Worm (Caenorhabditis elegans) whole organism, L4/young adult: Measurements from ENCODE around the gene T20B3.1.

Source experiments
- W03F9.2 ChIP-seq: fragments of 150-350 bp; optimal IDR thresholded peaks from 2 replicates; lab custom pipeline; 2014; ENCODE audit warnings: missing biosample characterization, missing genetic modification characterization
- dao-5 ChIP-seq: sonication (generic microtip); optimal IDR thresholded peaks from 2 replicates; lab custom pipeline; 2016; ENCODE audit warnings: missing genotype, missing genetic modification characterization, moderate library complexity, missing compliant biosample characterization
- him-1 ChIP-seq: sonication (generic microtip); optimal IDR thresholded peaks from 2 replicates; lab custom pipeline; 2016; ENCODE audit warnings: missing genotype, missing genetic modification reagents, missing genetic modification characterization, missing compliant biosample characterization

The T20B3.1 gene

DNA sequence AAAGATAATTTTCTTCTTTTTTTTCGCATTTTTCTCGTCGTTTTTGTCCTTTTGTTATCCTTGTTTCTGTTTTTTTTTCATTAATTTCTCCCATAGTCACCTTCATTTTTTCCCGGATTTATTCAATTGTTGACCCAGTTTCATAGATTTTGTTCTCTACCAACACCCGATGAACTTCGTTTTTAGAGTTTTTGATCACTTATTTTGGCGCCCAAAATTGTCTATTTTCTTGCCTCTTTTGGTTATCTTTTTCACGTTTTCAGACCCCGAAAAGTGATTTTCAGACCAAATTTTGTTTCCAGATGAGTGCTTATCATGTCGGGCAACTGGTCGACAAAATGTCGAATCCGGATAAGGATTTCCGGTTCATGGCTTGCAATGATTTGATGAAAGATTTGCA lies 12.8 kb upstream of the T20B3.1 start, which contains the start of gene cand-1:
Gene cand-1 (plus strand): TSS at position 301 of the 400 bp plus-strand sequence.
- TF ChIP-seq W03F9.2 (tag; lab: Kevin White, UChicago) (no peak), dao-5 (tag; lab: Kevin White, UChicago) (no peak), him-1 (no peak)

DNA sequence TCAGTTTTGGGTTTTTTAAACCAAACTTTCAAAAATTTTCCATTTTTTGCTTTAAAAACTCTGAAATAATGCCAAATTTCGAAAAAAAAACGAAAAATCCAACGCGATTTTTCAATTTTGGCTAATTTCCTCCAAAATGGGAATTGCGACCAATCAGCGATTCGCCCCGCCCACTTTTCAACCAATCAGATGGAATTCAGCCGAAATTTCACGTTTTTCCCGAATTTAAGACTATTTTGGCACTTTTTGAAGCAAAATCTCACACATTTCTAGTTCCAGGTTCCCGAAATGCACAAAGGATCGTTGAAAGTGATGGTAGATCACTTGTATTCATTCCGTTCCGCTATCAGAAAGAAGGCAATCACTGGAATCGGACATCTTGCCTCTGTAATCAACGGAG lies 10.6 kb upstream of the T20B3.1 start:
- no peak for TF ChIP-seq him-1
- no peak for TF ChIP-seq W03F9.2 (tag; lab: Kevin White, UChicago)
- no peak for TF ChIP-seq dao-5 (tag; lab: Kevin White, UChicago)

DNA sequence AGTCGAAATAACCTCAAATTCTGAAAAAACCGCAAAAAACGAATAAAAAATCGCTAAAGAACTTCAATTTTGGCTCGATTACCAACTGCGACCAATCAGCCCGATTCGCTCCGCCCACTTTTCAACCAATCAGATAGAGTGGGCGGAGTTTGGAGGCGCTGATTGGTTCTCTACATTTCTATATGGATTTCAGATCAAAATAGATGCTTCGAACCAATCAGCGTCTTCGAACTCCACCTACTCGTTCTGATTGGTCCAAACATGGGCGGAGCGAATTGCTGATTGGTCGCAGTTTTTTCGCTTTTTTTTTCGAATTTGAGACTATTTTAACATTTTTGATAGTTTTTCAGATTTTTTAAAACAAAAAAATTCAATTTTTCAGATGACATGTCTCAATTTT lies 7.2 kb upstream of the T20B3.1 start:
- TF ChIP-seq him-1: no peak
- TF ChIP-seq W03F9.2 (tag; lab: Kevin White, UChicago): no peak
- no peak for TF ChIP-seq dao-5 (tag; lab: Kevin White, UChicago)

DNA sequence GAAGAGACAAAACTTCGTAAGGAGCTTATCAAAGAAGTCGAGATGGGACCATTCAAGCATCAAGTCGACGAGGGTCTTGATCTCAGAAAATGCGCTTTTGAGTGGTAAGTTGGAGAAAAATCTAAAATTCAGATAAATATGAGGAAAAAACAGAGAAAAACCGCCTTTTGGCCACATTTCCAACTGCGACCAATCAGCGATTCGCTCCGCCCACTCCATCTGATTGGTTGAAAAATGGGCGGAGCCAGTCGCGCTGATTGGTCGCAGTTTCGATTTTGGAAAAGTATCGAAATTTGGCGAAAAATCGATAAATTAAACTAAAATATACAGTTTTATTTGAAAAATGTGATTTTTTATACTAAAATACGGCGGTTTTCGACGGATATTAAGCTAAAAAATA lies 3.5 kb upstream of the T20B3.1 start:
- no peak for TF ChIP-seq dao-5 (tag; lab: Kevin White, UChicago)
- TF ChIP-seq W03F9.2 (tag; lab: Kevin White, UChicago): no peak
- TF ChIP-seq him-1: no peak

DNA sequence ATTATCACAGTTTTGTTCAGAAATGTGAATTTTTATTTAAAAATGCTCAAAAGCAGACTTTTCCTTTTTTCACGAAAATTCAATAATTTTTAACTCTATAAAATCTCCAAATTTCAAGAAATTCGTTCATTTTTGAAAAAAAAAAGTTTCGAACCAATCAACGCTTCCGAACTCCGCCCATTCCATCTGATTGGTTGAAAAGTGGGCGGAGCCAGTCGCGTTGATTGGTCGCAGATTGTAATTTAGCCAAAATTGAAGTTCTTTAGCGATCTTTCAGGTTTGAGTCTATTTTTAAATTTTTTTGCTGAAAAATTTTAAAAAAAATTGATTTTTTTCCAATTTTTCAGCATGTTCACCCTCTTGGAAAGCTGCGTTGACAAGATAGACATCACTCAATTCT lies 3.0 kb upstream of the T20B3.1 start:
- TF ChIP-seq dao-5 (tag; lab: Kevin White, UChicago) (no peak), W03F9.2 (tag; lab: Kevin White, UChicago) (no peak), him-1 (no peak)

DNA sequence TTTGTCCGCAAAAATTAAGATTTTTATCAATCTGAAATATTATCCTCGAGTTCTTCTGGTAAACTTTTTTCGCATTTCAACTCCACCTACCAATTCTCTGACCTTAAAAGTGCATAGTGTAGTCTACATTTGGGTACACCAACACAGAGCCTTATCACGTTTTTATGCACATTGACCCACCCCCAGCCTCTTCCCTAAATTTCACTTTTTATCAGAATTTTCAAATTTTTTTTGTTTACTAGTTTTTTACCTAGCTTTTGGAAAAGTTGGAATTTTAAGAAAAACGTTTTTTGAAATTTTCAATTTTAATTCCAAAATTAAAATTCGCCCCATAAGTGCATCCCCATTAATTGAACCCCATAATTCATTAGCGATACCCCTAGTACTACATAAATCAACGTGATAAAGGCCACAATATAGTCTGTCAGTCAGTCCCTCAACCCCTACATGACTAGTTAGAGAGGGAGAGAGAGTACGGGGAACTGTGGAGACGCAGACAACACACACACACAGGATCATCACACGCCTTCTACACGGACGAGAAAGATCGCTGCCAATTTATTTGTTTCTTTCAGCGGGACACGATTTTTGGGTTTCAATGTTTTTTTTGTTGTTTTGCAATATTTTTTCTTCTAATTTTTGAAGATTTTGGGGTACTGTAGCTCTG lies 687 bp upstream of the T20B3.1 start:
- TF ChIP-seq W03F9.2 (tag; lab: Kevin White, UChicago): no peak
- TF ChIP-seq dao-5 (tag; lab: Kevin White, UChicago): no peak

DNA sequence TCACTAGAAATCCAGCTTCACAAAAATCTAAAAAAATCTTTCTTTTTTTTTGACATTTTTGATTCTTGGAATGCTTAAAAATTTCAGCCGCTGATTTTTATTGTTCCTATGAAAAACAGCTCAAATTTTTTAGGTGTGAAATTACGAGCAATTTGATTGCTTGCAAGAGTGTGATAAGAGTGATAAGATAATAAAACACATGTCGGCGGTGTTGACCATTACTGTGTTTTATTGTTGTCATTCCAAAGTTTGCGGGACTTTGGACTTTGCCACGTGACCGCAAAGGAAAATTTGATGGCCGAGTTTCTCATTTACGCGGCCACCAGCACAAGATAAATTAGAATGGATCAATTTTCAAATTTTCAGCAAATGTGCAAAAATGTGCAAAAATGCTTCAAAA lies 1.3 kb downstream of the T20B3.1 start:
- no peak for TF ChIP-seq dao-5 (tag; lab: Kevin White, UChicago)
- no peak for TF ChIP-seq W03F9.2 (tag; lab: Kevin White, UChicago)
- TF ChIP-seq him-1: no peak

DNA sequence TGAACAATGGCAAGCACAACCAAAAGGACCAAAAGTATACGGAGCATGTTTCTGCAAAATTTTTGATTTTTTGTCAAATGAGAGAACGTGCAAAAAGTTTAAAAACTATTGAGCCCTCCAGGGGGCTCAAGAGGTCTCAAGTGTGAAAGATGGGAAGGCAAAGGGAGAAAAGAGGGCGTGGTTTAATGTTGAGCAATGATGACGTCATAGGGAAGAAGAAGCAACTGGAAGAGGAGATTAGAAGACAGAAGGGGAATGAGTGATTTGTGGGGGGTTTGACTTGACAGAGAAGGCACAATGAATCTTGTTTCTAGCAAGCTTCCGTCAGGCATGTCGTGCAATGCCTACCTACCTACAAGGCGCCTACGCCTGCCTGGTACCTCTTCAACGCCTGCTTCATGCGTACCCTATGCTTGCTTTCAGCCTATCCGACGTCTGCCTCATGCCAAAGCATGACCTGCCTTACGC lies 5.9 kb downstream of the T20B3.1 start, which contains the start of gene T20B3.14:
Gene T20B3.14 (minus strand): TSS at position 51 of the 468 bp plus-strand sequence.
- TF ChIP-seq dao-5 (tag; lab: Kevin White, UChicago): no peak
- no peak for TF ChIP-seq him-1
- TF ChIP-seq W03F9.2 (tag; lab: Kevin White, UChicago): no peak

DNA sequence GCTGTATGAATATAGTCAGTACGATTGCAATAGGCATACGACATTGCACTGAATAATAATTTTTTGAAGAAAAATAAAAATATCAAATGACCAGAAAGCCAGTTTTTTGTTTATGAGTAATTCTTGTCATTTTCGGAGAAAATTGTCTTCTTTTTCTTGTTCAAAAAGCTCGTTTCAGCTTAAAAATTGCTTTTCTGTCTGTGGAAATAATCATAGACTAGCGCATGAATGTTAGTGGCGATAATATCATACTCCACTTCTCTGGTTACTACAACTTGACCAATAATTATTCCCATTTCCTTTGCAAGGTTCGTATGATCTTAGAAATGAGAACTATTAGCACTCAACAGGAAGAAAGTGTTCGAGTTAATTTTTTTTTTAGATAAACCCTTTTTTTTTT lies 12.1 kb downstream of the T20B3.1 start, which contains the start of gene srh-216:
Gene srh-216 (minus strand): TSS at position 101 of the 400 bp plus-strand sequence.
- TF ChIP-seq dao-5 (tag; lab: Kevin White, UChicago) (no peak), W03F9.2 (tag; lab: Kevin White, UChicago) (no peak), him-1 (no peak)

DNA sequence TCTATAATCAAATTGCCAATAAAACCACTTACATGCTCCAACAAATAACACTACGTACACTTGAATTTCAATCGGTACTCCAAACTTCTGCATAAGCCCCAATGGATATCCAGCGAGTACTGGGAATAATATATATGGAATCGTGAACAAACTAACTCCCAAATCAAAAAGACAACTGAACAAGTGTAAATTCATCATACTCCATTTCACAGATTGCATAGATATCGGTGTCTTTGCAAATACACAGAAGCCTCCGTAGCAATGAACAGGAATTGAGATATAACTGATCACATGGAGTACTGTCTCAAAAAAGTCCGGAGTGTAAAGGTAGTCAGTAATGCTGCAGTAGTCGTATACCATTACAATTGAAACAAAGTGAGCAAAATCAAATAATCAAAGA lies 14.0 kb downstream of the T20B3.1 start, which contains the start of gene srh-214:
Gene srh-214 (minus strand): TSS at position 360 of the 400 bp plus-strand sequence.
- TF ChIP-seq W03F9.2 (tag; lab: Kevin White, UChicago) (no peak), him-1 (no peak), dao-5 (tag; lab: Kevin White, UChicago) (no peak)

DNA sequence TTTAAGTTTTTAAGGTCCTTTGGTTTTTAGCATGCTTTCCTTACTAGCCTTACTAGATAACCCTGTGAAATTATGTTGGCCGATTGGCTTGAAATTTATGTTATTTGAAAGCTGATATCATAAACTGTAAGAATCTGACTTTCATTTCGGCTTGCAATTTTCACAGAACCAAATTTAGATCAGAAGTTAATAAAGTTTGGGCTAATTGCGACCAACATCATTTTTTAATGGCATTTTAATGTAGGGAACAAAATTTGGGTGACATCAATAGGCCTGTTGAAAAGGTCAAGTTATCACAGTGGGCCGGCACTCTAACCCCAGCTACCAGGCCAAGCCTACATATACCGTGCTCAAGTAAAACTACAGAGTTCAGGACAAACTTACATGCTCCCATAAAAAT lies 15.9 kb downstream of the T20B3.1 start:
- TF ChIP-seq dao-5 (tag; lab: Kevin White, UChicago) (no peak), him-1 (no peak), W03F9.2 (tag; lab: Kevin White, UChicago) (no peak)

DNA sequence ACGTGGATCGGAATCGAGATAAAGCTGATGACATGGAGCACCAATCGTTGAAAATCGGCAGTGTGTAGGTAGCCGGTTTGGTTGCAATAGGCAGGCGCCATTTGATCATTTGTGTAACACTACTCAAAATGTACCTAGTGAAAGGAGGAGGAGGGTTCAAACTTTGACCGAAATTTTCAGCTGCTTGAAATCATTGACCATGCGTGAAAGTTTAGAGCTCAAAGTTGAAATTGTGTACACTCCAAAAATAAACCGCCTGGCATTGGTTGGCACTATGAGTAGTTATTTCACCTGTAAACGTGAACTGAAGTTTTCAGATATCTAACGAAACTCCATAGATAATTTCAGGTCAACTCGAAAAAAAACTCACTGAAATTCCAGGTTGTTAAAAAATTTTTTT lies 16.6 kb downstream of the T20B3.1 start, which contains the start of gene srh-215:
Gene srh-215 (minus strand): TSS at position 101 of the 400 bp plus-strand sequence.
- no peak for TF ChIP-seq dao-5 (tag; lab: Kevin White, UChicago)
- TF ChIP-seq W03F9.2 (tag; lab: Kevin White, UChicago): no peak
- TF ChIP-seq him-1: no peak

DNA sequence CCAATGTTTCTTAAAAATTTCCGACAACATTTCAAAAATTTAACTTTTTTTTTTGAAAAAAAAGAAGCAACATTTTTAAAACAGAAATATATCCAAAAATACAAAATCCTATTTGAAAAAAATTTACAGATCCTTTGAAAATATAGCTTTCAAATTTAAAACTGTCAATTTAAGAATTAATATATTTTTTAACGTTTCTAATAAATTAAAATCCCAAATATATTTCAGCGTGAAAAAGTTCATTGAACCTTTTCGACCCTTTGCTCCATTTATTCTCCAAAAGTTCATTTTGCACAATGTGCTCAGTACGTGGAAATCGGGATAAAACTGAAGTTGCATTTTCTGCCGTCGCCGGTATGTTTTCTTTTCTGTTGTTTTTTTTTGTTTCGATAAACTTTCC lies 17.5 kb downstream of the T20B3.1 start, which contains the start of gene phy-3:
Gene phy-3 (plus strand): TSS at position 301 of the 400 bp plus-strand sequence.
- TF ChIP-seq W03F9.2 (tag; lab: Kevin White, UChicago) (no peak), him-1 (no peak)

DNA sequence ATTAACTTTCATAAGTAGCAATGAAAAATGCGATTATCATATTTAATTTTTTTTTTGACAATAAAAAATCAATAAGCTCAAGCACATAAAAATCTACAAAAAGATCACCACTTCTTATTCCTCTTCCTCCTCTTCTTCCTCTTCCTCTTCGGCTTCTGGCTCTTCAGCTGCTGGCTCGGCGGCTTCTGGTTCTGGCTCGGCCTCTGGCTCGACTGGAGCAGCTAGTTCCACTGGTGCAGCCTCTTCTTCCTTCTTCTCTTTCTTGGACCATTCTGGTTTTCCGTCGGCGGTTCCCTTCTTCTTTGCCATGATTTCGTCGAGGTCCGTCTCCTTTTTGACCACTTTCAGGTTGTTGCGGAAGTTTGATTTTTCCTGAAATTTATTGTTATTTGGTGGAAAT lies 18.3 kb downstream of the T20B3.1 start:
- no peak for TF ChIP-seq him-1
- TF ChIP-seq dao-5 (tag; lab: Kevin White, UChicago): no peak
- TF ChIP-seq W03F9.2 (tag; lab: Kevin White, UChicago): no peak
